Fruit fly (Drosophila melanogaster) whole organism, embryonic: ENCODE measurements around the gene L2HGDH.
A peak's percentile ranks its signal among the peaks of the same experiment; 100 is the strongest.

ENCODE experiments used
- BEAF-32 ChIP-seq: fragments of 200-800 bp; sonication (Bioruptor generic); optimal IDR thresholded peaks from 3 replicates; lab custom pipeline; 2017; ENCODE audit warnings: missing biosample characterization, missing genetic modification characterization, mild to moderate bottlenecking, moderate library complexity, missing genetic modification reagents
- CG11093 ChIP-seq: fragments of 200-800 bp; sonication (Bioruptor generic); IDR thresholded peaks from 3 replicates; pipeline ENCODE4 v1.3.6; 2022; ENCODE audit warnings: missing biosample characterization, missing genetic modification characterization
- CG11504 ChIP-seq: fragments of 200-800 bp; sonication (Bioruptor generic); optimal IDR thresholded peaks from 3 replicates; lab custom pipeline; 2019; ENCODE audit warnings: missing biosample characterization, mild to moderate bottlenecking, missing genetic modification characterization, moderate library complexity
- CG12071 ChIP-seq: fragments of 200-800 bp; sonication (Bioruptor generic); optimal IDR thresholded peaks from 3 replicates; lab custom pipeline; 2018; ENCODE audit warnings: missing biosample characterization, mild to moderate bottlenecking, missing genetic modification characterization
- CG12219 ChIP-seq: fragments of 200-800 bp; sonication (Bioruptor generic); optimal IDR thresholded peaks from 3 replicates; lab custom pipeline; 2018; ENCODE audit warnings: missing biosample characterization, mild to moderate bottlenecking, missing genetic modification characterization
- CG12391 ChIP-seq: fragments of 200-800 bp; sonication (Bioruptor generic); optimal IDR thresholded peaks from 3 replicates; lab custom pipeline; 2018; ENCODE audit warnings: missing biosample characterization, mild to moderate bottlenecking, missing genetic modification characterization, moderate library complexity
- CG12942 ChIP-seq: fragments of 200-800 bp; sonication (Bioruptor generic); optimal IDR thresholded peaks from 3 replicates; lab custom pipeline; 2016; ENCODE audit warnings: missing biosample characterization, missing genetic modification characterization
- CG17361 ChIP-seq: fragments of 200-800 bp; sonication (Bioruptor generic); IDR thresholded peaks from 3 replicates; pipeline ENCODE4 v1.3.6; 2022; ENCODE audit warnings: missing biosample characterization, missing genetic modification characterization
- CG17912 ChIP-seq: fragments of 200-800 bp; sonication (Bioruptor generic); optimal IDR thresholded peaks from 2 replicates; lab custom pipeline; 2018; ENCODE audit warnings: missing biosample characterization, mild to moderate bottlenecking, missing genetic modification characterization
- CG2678 ChIP-seq: fragments of 200-800 bp; sonication (Bioruptor generic); optimal IDR thresholded peaks from 3 replicates; lab custom pipeline; 2019; ENCODE audit warnings: missing biosample characterization, mild to moderate bottlenecking, missing genetic modification characterization, moderate library complexity
- CG3065 ChIP-seq: fragments of 200-800 bp; sonication (Bioruptor generic); optimal IDR thresholded peaks from 2 replicates; lab custom pipeline; 2016; ENCODE audit warnings: missing biosample characterization, missing genetic modification characterization
- CG31441 ChIP-seq: fragments of 200-800 bp; sonication (Bioruptor generic); IDR thresholded peaks from 2 replicates; pipeline ENCODE4 v1.3.6; 2022; ENCODE audit warnings: missing biosample characterization, missing genetic modification characterization
- CG3163 ChIP-seq: fragments of 200-800 bp; sonication (Bioruptor generic); optimal IDR thresholded peaks from 3 replicates; lab custom pipeline; 2016; ENCODE audit warnings: missing biosample characterization, missing genetic modification characterization
- CG34224 ChIP-seq: fragments of 200-800 bp; sonication (Bioruptor generic); IDR thresholded peaks from 3 replicates; pipeline ENCODE4 v1.3.6; 2022; ENCODE audit warnings: missing biosample characterization, missing genetic modification characterization; ENCODE audit not compliant: partially characterized antibody
- CG3847 ChIP-seq: fragments of 200-800 bp; sonication (Bioruptor generic); IDR thresholded peaks from 2 replicates; pipeline ENCODE4 v1.3.6; 2022; ENCODE audit warnings: missing biosample characterization, missing genetic modification characterization
- CG4820 ChIP-seq: fragments of 200-800 bp; sonication (Bioruptor generic); optimal IDR thresholded peaks from 3 replicates; lab custom pipeline; 2016; ENCODE audit warnings: missing biosample characterization, missing genetic modification characterization
- CG6254 ChIP-seq: fragments of 200-800 bp; sonication (Bioruptor generic); optimal IDR thresholded peaks from 3 replicates; lab custom pipeline; 2017; ENCODE audit warnings: mild to moderate bottlenecking, missing biosample characterization, missing genetic modification reagents, missing genetic modification characterization
- CG7271 ChIP-seq: fragments of 200-800 bp; sonication (Bioruptor generic); optimal IDR thresholded peaks from 2 replicates; lab custom pipeline; 2018; ENCODE audit warnings: missing biosample characterization, mild to moderate bottlenecking, missing genetic modification characterization, moderate library complexity
- CG7987 ChIP-seq: fragments of 200-800 bp; sonication (Bioruptor generic); optimal IDR thresholded peaks from 2 replicates; lab custom pipeline; 2018; ENCODE audit warnings: missing biosample characterization, mild to moderate bottlenecking, missing genetic modification characterization, moderate library complexity
- CG9609 ChIP-seq: fragments of 200-800 bp; sonication (Bioruptor generic); optimal IDR thresholded peaks from 3 replicates; lab custom pipeline; 2016; ENCODE audit warnings: missing biosample characterization, missing genetic modification characterization
- CHES-1-like ChIP-seq: fragments of 200-800 bp; sonication (Bioruptor generic); optimal IDR thresholded peaks from 2 replicates; lab custom pipeline; 2016; ENCODE audit warnings: missing biosample characterization, missing genetic modification characterization
- CTCF ChIP-seq: fragments of 200-800 bp; sonication (Bioruptor generic); optimal IDR thresholded peaks from 2 replicates; lab custom pipeline; 2017; ENCODE audit warnings: missing biosample characterization, mild to moderate bottlenecking, missing genetic modification characterization, moderate library complexity
- ERR ChIP-seq: fragments of 200-800 bp; sonication (Bioruptor generic); optimal IDR thresholded peaks from 2 replicates; lab custom pipeline; 2016; ENCODE audit warnings: missing biosample characterization, missing genetic modification characterization
- HLH54F ChIP-seq: fragments of 200-800 bp; sonication (Bioruptor generic); optimal IDR thresholded peaks from 3 replicates; lab custom pipeline; 2016; ENCODE audit warnings: missing biosample characterization, missing genetic modification characterization
- Hr3 ChIP-seq: fragments of 200-800 bp; sonication (Bioruptor generic); optimal IDR thresholded peaks from 3 replicates; lab custom pipeline; 2016; ENCODE audit warnings: missing biosample characterization, missing genetic modification characterization
- Hr78 ChIP-seq, 2 experiments: fragments of 200-800 bp in 1 of 2; fragments of >200 bp in 1 of 2; sonication (Bioruptor generic) in 1 of 2; optimal IDR thresholded peaks; 2 replicates each; lab custom pipeline; 2017 to 2019; ENCODE audit warnings: missing biosample characterization in 2 of 2, missing genetic modification characterization in 2 of 2, mild to moderate bottlenecking in 1 of 2, moderate library complexity in 1 of 2
- Max ChIP-seq: fragments of 200-800 bp; sonication (Bioruptor generic); optimal IDR thresholded peaks from 2 replicates; lab custom pipeline; 2016; ENCODE audit warnings: missing biosample characterization, mild to moderate bottlenecking, missing genetic modification characterization
- Meics ChIP-seq: fragments of 200-800 bp; sonication (Bioruptor generic); optimal IDR thresholded peaks from 2 replicates; lab custom pipeline; 2017; ENCODE audit warnings: missing biosample characterization, mild to moderate bottlenecking, missing genetic modification characterization
- Sin3A ChIP-seq: fragments of >200 bp; optimal IDR thresholded peaks from 2 replicates; lab custom pipeline; 2018
- Tbp ChIP-seq: fragments of >200 bp; optimal IDR thresholded peaks from 2 replicates; lab custom pipeline; 2018; ENCODE audit warnings: missing biosample characterization, missing genetic modification characterization
- ase ChIP-seq: fragments of 200-800 bp; sonication (Bioruptor generic); IDR thresholded peaks from 3 replicates; pipeline ENCODE4 v1.3.6; 2022; ENCODE audit warnings: missing biosample characterization, missing genetic modification characterization
- bigmax ChIP-seq: fragments of 200-800 bp; sonication (Bioruptor generic); optimal IDR thresholded peaks from 2 replicates; lab custom pipeline; 2018; ENCODE audit warnings: missing biosample characterization, mild to moderate bottlenecking, missing genetic modification characterization
- cad ChIP-seq: fragments of >200 bp; optimal IDR thresholded peaks from 2 replicates; lab custom pipeline; 2017; ENCODE audit warnings: missing biosample characterization, missing genetic modification characterization
- chn ChIP-seq: fragments of 200-800 bp; sonication (Bioruptor generic); optimal IDR thresholded peaks from 2 replicates; lab custom pipeline; 2016; ENCODE audit warnings: missing biosample characterization, missing genetic modification characterization
- crol ChIP-seq: fragments of 200-800 bp; sonication (Bioruptor generic); IDR thresholded peaks from 2 replicates; pipeline ENCODE4 v1.3.6; 2022; ENCODE audit warnings: missing biosample characterization, missing genetic modification characterization
- dm ChIP-seq: fragments of 200-800 bp; sonication (Bioruptor generic); optimal IDR thresholded peaks from 3 replicates; lab custom pipeline; 2016; ENCODE audit warnings: missing biosample characterization, missing genetic modification characterization
- dmrt11E ChIP-seq: fragments of 200-800 bp; sonication (Bioruptor generic); optimal IDR thresholded peaks from 3 replicates; lab custom pipeline; 2018; ENCODE audit warnings: missing biosample characterization, mild to moderate bottlenecking, missing genetic modification characterization, moderate library complexity
- ewg ChIP-seq: fragments of 200-800 bp; sonication (Bioruptor generic); optimal IDR thresholded peaks from 3 replicates; lab custom pipeline; 2017; ENCODE audit warnings: mild to moderate bottlenecking, missing biosample characterization, missing genetic modification reagents, missing genetic modification characterization
- gro ChIP-seq: fragments of 200-800 bp; sonication (Bioruptor generic); optimal IDR thresholded peaks from 2 replicates; lab custom pipeline; 2016; ENCODE audit warnings: missing biosample characterization, missing genetic modification characterization
- gsb-n ChIP-seq: fragments of 200-800 bp; sonication (Bioruptor generic); optimal IDR thresholded peaks from 3 replicates; lab custom pipeline; 2018; ENCODE audit warnings: missing biosample characterization, mild to moderate bottlenecking, missing genetic modification characterization
- h ChIP-seq: fragments of >200 bp; optimal IDR thresholded peaks from 2 replicates; lab custom pipeline; 2017
- jumu ChIP-seq: fragments of 200-800 bp; sonication (Bioruptor generic); optimal IDR thresholded peaks from 3 replicates; lab custom pipeline; 2016; ENCODE audit warnings: missing biosample characterization, missing genetic modification characterization
- klu ChIP-seq: fragments of 200-800 bp; sonication (Bioruptor generic); IDR thresholded peaks from 2 replicates; pipeline ENCODE4 v1.3.6; 2022; ENCODE audit warnings: missing biosample characterization, missing genetic modification characterization
- nmo ChIP-seq: fragments of 200-800 bp; sonication (Bioruptor generic); optimal IDR thresholded peaks from 2 replicates; lab custom pipeline; 2018; ENCODE audit warnings: missing biosample characterization, mild to moderate bottlenecking, missing genetic modification characterization, moderate library complexity
- pnt ChIP-seq: fragments of 200-800 bp; sonication (Bioruptor generic); optimal IDR thresholded peaks from 3 replicates; lab custom pipeline; 2016; ENCODE audit warnings: missing biosample characterization, missing genetic modification characterization
- prd ChIP-seq, 3 experiments: fragments of >200 bp in 2 of 3; fragments of 200-800 bp in 1 of 3; sonication (Bioruptor generic) in 1 of 3; optimal IDR thresholded peaks in 2 of 3; IDR thresholded peaks in 1 of 3; 2 replicates in 2 of 3; 3 replicates in 1 of 3; pipeline versions ENCODE4 v1.3.6 to Lab custom; 2017 to 2022; ENCODE audit warnings: missing biosample characterization in 1 of 3, missing genetic modification characterization in 1 of 3
- row ChIP-seq: fragments of 200-800 bp; sonication (Bioruptor generic); IDR thresholded peaks from 3 replicates; pipeline ENCODE4 v1.3.6; 2022; ENCODE audit warnings: missing biosample characterization, missing genetic modification characterization
- sens ChIP-seq: fragments of 200-800 bp; sonication (Bioruptor generic); peaks from one replicate; lab custom pipeline; 2016; ENCODE audit warnings: missing biosample characterization, missing genetic modification characterization
- sna ChIP-seq: fragments of 200-800 bp; sonication (Bioruptor generic); IDR thresholded peaks from 2 replicates; pipeline ENCODE4 v1.3.6; 2022; ENCODE audit warnings: missing biosample characterization, missing genetic modification characterization; ENCODE audit not compliant: partially characterized antibody
- twi ChIP-seq: fragments of 200-800 bp; optimal IDR thresholded peaks from 2 replicates; lab custom pipeline; 2019; ENCODE audit warnings: missing biosample characterization, mild to moderate bottlenecking, missing genetic modification characterization, moderate library complexity

The L2HGDH gene

dm6 chr2L:18968370-18969105, 5.7 kb downstream of the L2HGDH start, which contains the start of the genes Nak and Tango6 (continued):
- TF ChIP-seq CG34224 (GFP tag; lab: Robert Waterston, UW) (peak; percentile 96), Sin3A (lab: Kevin White, UChicago) (peak; percentile 99), jumu (no peak), row (GFP tag; lab: Robert Waterston, UW) (peak; percentile 86), CG12391 (tag; lab: Kevin White, UChicago) (peak; percentile 63), Tbp (GFP tag; lab: Kevin White, UChicago) (no peak), CG17912 (no peak), CG17361 (GFP tag; lab: Robert Waterston, UW) (peak; percentile 63; the same call in 2 of the 3 replicates), CG7987 (GFP tag; lab: Kevin White, UChicago) (peak; percentile 8), BEAF-32 (GFP tag; lab: Kevin White, UChicago) (peak; percentile 98), ERR (no peak), CG6254 (no peak), CG12942 (GFP tag; lab: Kevin White, UChicago) (no peak), CG12219 (GFP tag; lab: Kevin White, UChicago) (no peak), klu (GFP tag; lab: Robert Waterston, UW) (no peak), Max (GFP tag; lab: Kevin White, UChicago) (peak; percentile 63), Hr3 (GFP tag; lab: Kevin White, UChicago) (peak; percentile 41), CG4820 (GFP tag; lab: Kevin White, UChicago) (no peak), CG9609 (GFP tag; lab: Kevin White, UChicago) (no peak), pnt (GFP tag; lab: Kevin White, UChicago) (peak; percentile 0), CTCF (GFP tag; lab: Kevin White, UChicago) (peak; percentile 32), dmrt11E (tag; lab: Kevin White, UChicago) (peak; percentile 28), CG11093 (GFP tag; lab: Robert Waterston, UW) (no peak), ewg (GFP tag; lab: Kevin White, UChicago) (peak; percentile 76), sna (GFP tag; lab: Robert Waterston, UW) (peak; percentile 98), CG12071 (GFP tag; lab: Kevin White, UChicago) (no peak), CG7271 (peak; percentile 43), bigmax (GFP tag; lab: Kevin White, UChicago) (no peak), sens (GFP tag; lab: Kevin White, UChicago) (peak; percentile 89), CG3163 (GFP tag; lab: Kevin White, UChicago) (peak; percentile 4), CG11504 (peak; percentile 65), Meics (GFP tag; lab: Kevin White, UChicago) (no peak), CG3847 (GFP tag; lab: Robert Waterston, UW) (peak; percentile 40; the same call in 1 of the 2 replicates), CG2678 (peak; percentile 28), CHES-1-like (GFP tag; lab: Kevin White, UChicago) (peak; percentile 48), cad (GFP tag; lab: Kevin White, UChicago) (no peak), gro (GFP tag; lab: Kevin White, UChicago) (peak; percentile 15), prd (optimal IDR thresholded peaks at IDR 0.05; lab: Kevin White, UChicago) (no peak), prd (GFP tag; IDR thresholded peaks at IDR 0.05; lab: Robert Waterston, UW) (peak; percentile 33; the same call in 1 of the 3 replicates), Hr78 (GFP tag; optimal IDR thresholded peaks at IDR 0.05; lab: Kevin White, UChicago) (no peak), crol (GFP tag; lab: Robert Waterston, UW) (no peak), ase (GFP tag; lab: Robert Waterston, UW) (no peak), CG31441 (GFP tag; lab: Robert Waterston, UW) (peak; percentile 34; the same call in 1 of the 2 replicates), chn (GFP tag; lab: Kevin White, UChicago) (peak; percentile 22), twi (tag; lab: Kevin White, UChicago) (peak; percentile 39), dm (peak; percentile 55), nmo (GFP tag; lab: Kevin White, UChicago) (peak; percentile 81), CG3065 (GFP tag; lab: Kevin White, UChicago) (peak; percentile 5), gsb-n (tag; lab: Kevin White, UChicago) (peak; percentile 95), h (lab: Kevin White, UChicago) (no peak), HLH54F (peak; percentile 36)
